Fruit fly (Drosophila melanogaster) whole organism, embryonic: ENCODE data around the gene Vps2.

Source experiments
- Adf1 ChIP-seq: fragments of 200-800 bp; sonication (Bioruptor generic); IDR thresholded peaks from 2 replicates; pipeline ENCODE4 v1.3.6; 2022; ENCODE audit warnings: missing biosample characterization, missing genetic modification characterization
- Antp ChIP-seq: fragments of 200-800 bp; sonication (Bioruptor generic); optimal IDR thresholded peaks from 3 replicates; lab custom pipeline; 2016; ENCODE audit warnings: missing biosample characterization, missing genetic modification characterization
- Atf-2 ChIP-seq: fragments of 200-800 bp; sonication (Bioruptor generic); optimal IDR thresholded peaks from 2 replicates; lab custom pipeline; 2016; ENCODE audit warnings: missing biosample characterization, missing genetic modification characterization
- Atf6 ChIP-seq: fragments of 200-800 bp; sonication (Bioruptor generic); IDR thresholded peaks from 2 replicates; pipeline ENCODE4 v1.3.6; 2022; ENCODE audit warnings: missing biosample characterization, missing genetic modification characterization
- C15 ChIP-seq: fragments of 200-800 bp; sonication (Bioruptor generic); IDR thresholded peaks from 3 replicates; pipeline ENCODE4 v1.3.6; 2022; ENCODE audit warnings: missing biosample characterization, missing genetic modification characterization
- CG11696 ChIP-seq: fragments of 200-800 bp; sonication (Bioruptor generic); IDR thresholded peaks from 2 replicates; pipeline ENCODE4 v1.3.6; 2022; ENCODE audit warnings: missing biosample characterization, missing genetic modification characterization
- CG14860 ChIP-seq: fragments of 200-800 bp; sonication (Bioruptor generic); IDR thresholded peaks from 3 replicates; pipeline ENCODE4 v1.3.6; 2022; ENCODE audit warnings: missing biosample characterization, missing genetic modification characterization; ENCODE audit not compliant: partially characterized antibody
- CG15269 ChIP-seq: fragments of 200-800 bp; sonication (Bioruptor generic); optimal IDR thresholded peaks from 2 replicates; lab custom pipeline; 2018; ENCODE audit warnings: missing biosample characterization, mild to moderate bottlenecking, missing genetic modification characterization, moderate library complexity
- CG2120 ChIP-seq: fragments of 200-800 bp; sonication (Bioruptor generic); optimal IDR thresholded peaks from 3 replicates; lab custom pipeline; 2016; ENCODE audit warnings: missing biosample characterization, missing genetic modification characterization
- CG2889 ChIP-seq: fragments of 200-800 bp; sonication (Bioruptor generic); IDR thresholded peaks from 3 replicates; pipeline ENCODE4 v1.3.6; 2022; ENCODE audit warnings: missing biosample characterization, missing genetic modification characterization
- CG34376 ChIP-seq: fragments of 200-800 bp; sonication (Bioruptor generic); optimal IDR thresholded peaks from 2 replicates; lab custom pipeline; 2018; ENCODE audit warnings: missing biosample characterization, mild to moderate bottlenecking, missing genetic modification characterization
- CG34422 ChIP-seq: fragments of 200-800 bp; sonication (Bioruptor generic); IDR thresholded peaks from 3 replicates; pipeline ENCODE4 v1.3.6; 2022; ENCODE audit warnings: missing biosample characterization, missing genetic modification characterization
- CG4617 ChIP-seq: fragments of 200-800 bp; sonication (Bioruptor generic); optimal IDR thresholded peaks from 3 replicates; lab custom pipeline; 2016; ENCODE audit warnings: missing biosample characterization, missing genetic modification characterization, borderline replicate concordance
- CG4730 ChIP-seq: fragments of 200-800 bp; sonication (Bioruptor generic); IDR thresholded peaks from 2 replicates; pipeline ENCODE4 v1.3.6; 2022; ENCODE audit warnings: missing biosample characterization, missing genetic modification characterization
- CG5180 ChIP-seq: fragments of 200-800 bp; sonication (Bioruptor generic); optimal IDR thresholded peaks from 3 replicates; lab custom pipeline; 2017; ENCODE audit warnings: missing biosample characterization, missing genetic modification characterization, mild to moderate bottlenecking, moderate library complexity, missing genetic modification reagents
- CG6765 ChIP-seq: fragments of 200-800 bp; sonication (Bioruptor generic); optimal IDR thresholded peaks from 3 replicates; lab custom pipeline; 2017; ENCODE audit warnings: missing biosample characterization, mild to moderate bottlenecking, missing genetic modification characterization
- CG8290 ChIP-seq, 3 experiments: fragments of 200-800 bp; sonication (Bioruptor generic); optimal IDR thresholded peaks; 2 replicates each; lab custom pipeline; 2016 to 2019; ENCODE audit warnings: missing biosample characterization in 3 of 3, missing genetic modification characterization in 3 of 3, mild to moderate bottlenecking in 2 of 3, moderate library complexity in 1 of 3
- CG8765 ChIP-seq: fragments of 200-800 bp; sonication (Bioruptor generic); IDR thresholded peaks from 2 replicates; pipeline ENCODE4 v1.3.6; 2022; ENCODE audit warnings: missing biosample characterization, missing genetic modification characterization
- CkIIα-i1 ChIP-seq: fragments of 200-800 bp; sonication (Bioruptor generic); IDR thresholded peaks from 2 replicates; pipeline ENCODE4 v1.3.6; 2022; ENCODE audit warnings: missing biosample characterization, missing genetic modification characterization
- Dbx ChIP-seq: fragments of 200-800 bp; sonication (Bioruptor generic); IDR thresholded peaks from 3 replicates; pipeline ENCODE4 v1.3.6; 2022; ENCODE audit warnings: missing biosample characterization, missing genetic modification characterization
- HmgZ ChIP-seq: fragments of 200-800 bp; sonication (Bioruptor generic); optimal IDR thresholded peaks from 2 replicates; lab custom pipeline; 2018; ENCODE audit warnings: missing biosample characterization, mild to moderate bottlenecking, missing genetic modification characterization
- Hr51 ChIP-seq, 2 experiments: fragments of 200-800 bp; sonication (Bioruptor generic); optimal IDR thresholded peaks; 2 replicates in 1 of 2; 3 replicates in 1 of 2; lab custom pipeline; 2016 to 2018; ENCODE audit warnings: missing biosample characterization in 2 of 2, missing genetic modification characterization in 2 of 2, mild to moderate bottlenecking in 1 of 2, moderate library complexity in 1 of 2
- Hr78 ChIP-seq, 2 experiments: fragments of 200-800 bp in 1 of 2; fragments of >200 bp in 1 of 2; sonication (Bioruptor generic) in 1 of 2; optimal IDR thresholded peaks; 2 replicates each; lab custom pipeline; 2017 to 2019; ENCODE audit warnings: missing biosample characterization in 2 of 2, missing genetic modification characterization in 2 of 2, mild to moderate bottlenecking in 1 of 2, moderate library complexity in 1 of 2
- Med ChIP-seq: fragments of 200-800 bp; sonication (Bioruptor generic); peaks from one replicate; lab custom pipeline; 2016; ENCODE audit warnings: missing biosample characterization, missing genetic modification characterization, mild to moderate bottlenecking, inconsistent platforms, moderate library complexity
- Meics ChIP-seq: fragments of 200-800 bp; sonication (Bioruptor generic); optimal IDR thresholded peaks from 2 replicates; lab custom pipeline; 2017; ENCODE audit warnings: missing biosample characterization, mild to moderate bottlenecking, missing genetic modification characterization
- Nf-YB ChIP-seq: fragments of 200-800 bp; sonication (Bioruptor generic); optimal IDR thresholded peaks from 3 replicates; lab custom pipeline; 2019; ENCODE audit warnings: missing biosample characterization, mild to moderate bottlenecking, missing genetic modification characterization, moderate library complexity
- Scr ChIP-seq: fragments of 200-800 bp; sonication (Bioruptor generic); IDR thresholded peaks from 2 replicates; pipeline ENCODE4 v1.3.6; 2022; ENCODE audit warnings: missing biosample characterization, missing genetic modification characterization; ENCODE audit not compliant: partially characterized antibody
- YL-1 ChIP-seq: fragments of 200-800 bp; sonication (Bioruptor generic); optimal IDR thresholded peaks from 3 replicates; lab custom pipeline; 2017; ENCODE audit warnings: missing biosample characterization, mild to moderate bottlenecking, missing genetic modification characterization
- ac ChIP-seq: fragments of 200-800 bp; sonication (Bioruptor generic); optimal IDR thresholded peaks from 3 replicates; lab custom pipeline; 2017; ENCODE audit warnings: missing biosample characterization, mild to moderate bottlenecking, missing genetic modification characterization
- bigmax ChIP-seq: fragments of 200-800 bp; sonication (Bioruptor generic); optimal IDR thresholded peaks from 2 replicates; lab custom pipeline; 2018; ENCODE audit warnings: missing biosample characterization, mild to moderate bottlenecking, missing genetic modification characterization
- caup ChIP-seq: fragments of 200-800 bp; sonication (Bioruptor generic); optimal IDR thresholded peaks from 3 replicates; lab custom pipeline; 2017; ENCODE audit warnings: missing biosample characterization, mild to moderate bottlenecking, missing genetic modification characterization, moderate library complexity; ENCODE audit not compliant: severe bottlenecking
- ci ChIP-seq: fragments of 200-800 bp; sonication (Bioruptor generic); IDR thresholded peaks from 3 replicates; pipeline ENCODE4 v1.3.6; 2022; ENCODE audit warnings: missing biosample characterization, missing genetic modification characterization
- crc ChIP-seq: fragments of 200-800 bp; sonication (Bioruptor generic); optimal IDR thresholded peaks from 2 replicates; lab custom pipeline; 2016; ENCODE audit warnings: missing biosample characterization, missing genetic modification characterization
- crol ChIP-seq: fragments of 200-800 bp; sonication (Bioruptor generic); IDR thresholded peaks from 2 replicates; pipeline ENCODE4 v1.3.6; 2022; ENCODE audit warnings: missing biosample characterization, missing genetic modification characterization
- dmrt11E ChIP-seq: fragments of 200-800 bp; sonication (Bioruptor generic); optimal IDR thresholded peaks from 3 replicates; lab custom pipeline; 2018; ENCODE audit warnings: missing biosample characterization, mild to moderate bottlenecking, missing genetic modification characterization, moderate library complexity
- en ChIP-seq: fragments of 200-800 bp; sonication (Bioruptor generic); optimal IDR thresholded peaks from 2 replicates; lab custom pipeline; 2016; ENCODE audit warnings: missing biosample characterization, missing genetic modification characterization
- gsb ChIP-seq: fragments of 200-800 bp; sonication (Bioruptor generic); IDR thresholded peaks from 2 replicates; pipeline ENCODE4 v1.3.6; 2022; ENCODE audit warnings: missing biosample characterization, missing genetic modification characterization
- kni ChIP-seq: fragments of 200-800 bp; sonication (Bioruptor generic); optimal IDR thresholded peaks from 3 replicates; lab custom pipeline; 2017; ENCODE audit warnings: mild to moderate bottlenecking, missing biosample characterization, missing genetic modification reagents, missing genetic modification characterization
- knrl ChIP-seq: fragments of 200-800 bp; sonication (Bioruptor generic); IDR thresholded peaks from 3 replicates; pipeline ENCODE4 v1.3.6; 2022; ENCODE audit warnings: missing biosample characterization, missing genetic modification characterization; ENCODE audit not compliant: partially characterized antibody
- maf-S ChIP-seq: fragments of 200-800 bp; sonication (Bioruptor generic); optimal IDR thresholded peaks from 2 replicates; lab custom pipeline; 2016; ENCODE audit warnings: missing biosample characterization, missing genetic modification characterization
- org-1 ChIP-seq: fragments of 200-800 bp; sonication (Bioruptor generic); optimal IDR thresholded peaks from 2 replicates; lab custom pipeline; 2017; ENCODE audit warnings: missing biosample characterization, missing genetic modification characterization
- run ChIP-seq: fragments of 200-800 bp; sonication (Bioruptor generic); optimal IDR thresholded peaks from 3 replicates; lab custom pipeline; 2018; ENCODE audit warnings: missing biosample characterization, mild to moderate bottlenecking, missing genetic modification characterization
- sc ChIP-seq, 3 experiments: fragments of >200 bp in 2 of 3; fragments of 200-800 bp in 1 of 3; sonication (Bioruptor generic) in 1 of 3; optimal IDR thresholded peaks; 2 replicates in 2 of 3; 3 replicates in 1 of 3; lab custom pipeline; 2017; ENCODE audit warnings: mild to moderate bottlenecking in 1 of 3, missing biosample characterization in 1 of 3, missing genetic modification characterization in 1 of 3, missing genetic modification reagents in 1 of 3
- sens-2 ChIP-seq: fragments of 200-800 bp; sonication (Bioruptor generic); IDR thresholded peaks from 2 replicates; pipeline ENCODE4 v1.3.6; 2022; ENCODE audit warnings: missing biosample characterization, missing genetic modification characterization
- slbo ChIP-seq: fragments of 200-800 bp; sonication (Bioruptor generic); IDR thresholded peaks from 2 replicates; pipeline ENCODE4 v1.3.6; 2022; ENCODE audit warnings: missing biosample characterization, missing genetic modification characterization
- so ChIP-seq: fragments of 200-800 bp; sonication (Bioruptor generic); IDR thresholded peaks from 3 replicates; pipeline ENCODE4 v1.3.6; 2022; ENCODE audit warnings: missing biosample characterization, missing genetic modification characterization
- vfl ChIP-seq: fragments of 200-800 bp; sonication (Bioruptor generic); optimal IDR thresholded peaks from 2 replicates; lab custom pipeline; 2016; ENCODE audit warnings: missing biosample characterization, missing genetic modification characterization
- zfh1 ChIP-seq: fragments of 200-800 bp; sonication (Bioruptor generic); IDR thresholded peaks from 3 replicates; pipeline ENCODE4 v1.3.6; 2022; ENCODE audit warnings: missing biosample characterization, missing genetic modification characterization

Gene Vps2

dm6 chr3R:26041417-26042101, 11.1 kb upstream of the Vps2 start, which contains the start of gene gro (continued):
- TF ChIP-seq sens-2 (GFP tag; lab: Robert Waterston, UW) = 0 out of 2 replicates have a peak, but pooled peaks have one; percentile 6
- TF ChIP-seq CG4617 (GFP tag; lab: Kevin White, UChicago) = peak; percentile 86
- TF ChIP-seq CG34376 = peak; percentile 23
- TF ChIP-seq slbo (GFP tag; lab: Robert Waterston, UW) = peak; percentile 86
- peak; percentile 69 for TF ChIP-seq Atf6 (GFP tag; lab: Robert Waterston, UW)
- peak; percentile 81 for TF ChIP-seq caup (GFP tag; lab: Kevin White, UChicago)
- TF ChIP-seq knrl (GFP tag; lab: Robert Waterston, UW) = peak; percentile 76
- peak; percentile 85 for TF ChIP-seq CG2120 (GFP tag; lab: Kevin White, UChicago)
- TF ChIP-seq run (tag; lab: Kevin White, UChicago) = no peak
- TF ChIP-seq kni (GFP tag; lab: Kevin White, UChicago) = peak; percentile 40
- 0 out of 2 replicates have a peak, but pooled peaks have one; percentile 20 for TF ChIP-seq crol (GFP tag; lab: Robert Waterston, UW)
- peak; percentile 55 for TF ChIP-seq CG8765 (GFP tag; lab: Robert Waterston, UW)
- peak; percentile 85 for TF ChIP-seq Dbx (GFP tag; lab: Robert Waterston, UW)
- no peak for TF ChIP-seq Hr78 (GFP tag; optimal IDR thresholded peaks at IDR 0.05; lab: Kevin White, UChicago)
- TF ChIP-seq maf-S = peak; percentile 83
- TF ChIP-seq dmrt11E (tag; lab: Kevin White, UChicago) = peak; percentile 66
- TF ChIP-seq ci = peak; percentile 86
- TF ChIP-seq YL-1 (GFP tag; lab: Kevin White, UChicago) = peak; percentile 55
- TF ChIP-seq Med (GFP tag; lab: Kevin White, UChicago) = peak; percentile 98
- peak; percentile 43 for TF ChIP-seq Atf-2 (GFP tag; lab: Kevin White, UChicago)
- TF ChIP-seq CG2889 = no peak
- TF ChIP-seq Scr (GFP tag; lab: Robert Waterston, UW) = peak; percentile 74
- TF ChIP-seq CG15269 = peak; percentile 58
- TF ChIP-seq Meics (GFP tag; lab: Kevin White, UChicago) = peak; percentile 51
- TF ChIP-seq bigmax (GFP tag; lab: Kevin White, UChicago) = no peak
- peak; percentile 42; the same call in 1 of the 2 replicates for TF ChIP-seq CG4730 (GFP tag; lab: Robert Waterston, UW)
- TF ChIP-seq Nf-YB (GFP tag; lab: Kevin White, UChicago) = peak; percentile 20
- TF ChIP-seq en (GFP tag; lab: Kevin White, UChicago) = peak; percentile 39
- TF ChIP-seq CG14860 = peak; percentile 80
- no peak for TF ChIP-seq CkIIα-i1 (GFP tag; lab: Robert Waterston, UW)
- peak; percentile 29; the same call in 1 of the 2 replicates for TF ChIP-seq gsb (GFP tag; lab: Robert Waterston, UW)
- peak; percentile 5; the same call in 1 of the 2 replicates for TF ChIP-seq Adf1 (GFP tag; lab: Robert Waterston, UW)
- TF ChIP-seq HmgZ = peak; percentile 83
- peak; percentile 66; the same call in 2 of the 3 replicates for TF ChIP-seq zfh1 (GFP tag; lab: Robert Waterston, UW)
- TF ChIP-seq vfl = peak; percentile 68
- TF ChIP-seq ac = no peak
- no peak for TF ChIP-seq so (GFP tag; lab: Robert Waterston, UW)
- peak; percentile 53 to 72 for TF ChIP-seq Hr51 (GFP tag; optimal IDR thresholded peaks at IDR 0.05; lab: Kevin White, UChicago)
- peak; percentile 83 for TF ChIP-seq CG34422 (GFP tag; lab: Robert Waterston, UW)
- no peak for TF ChIP-seq org-1 (GFP tag; lab: Kevin White, UChicago)
- peak; percentile 75 for TF ChIP-seq Antp (GFP tag; lab: Kevin White, UChicago)
- TF ChIP-seq crc = peak; percentile 54
- TF ChIP-seq C15 (GFP tag; lab: Robert Waterston, UW) = no peak
- no peak for TF ChIP-seq CG6765
- peak; percentile 25 for TF ChIP-seq CG5180
- TF ChIP-seq CG8290 (GFP tag; optimal IDR thresholded peaks at IDR 0.05; lab: Kevin White, UChicago) = peak; percentile 72
- TF ChIP-seq CG8290 (tag; optimal IDR thresholded peaks at IDR 0.05; lab: Kevin White, UChicago) = peak; percentile 64 to 91
- no peak for TF ChIP-seq sc (optimal IDR thresholded peaks at IDR 0.05; lab: Kevin White, UChicago)
- no peak for TF ChIP-seq sc (GFP tag; optimal IDR thresholded peaks at IDR 0.05; lab: Kevin White, UChicago)
- TF ChIP-seq CG11696 (GFP tag; lab: Robert Waterston, UW) = no peak
